Fruit fly (Drosophila melanogaster) whole organism, embryonic: ENCODE measurements around the gene CG14221.

Experiments
- Adf1 ChIP-seq: fragments of 200-800 bp; sonication (Bioruptor generic); IDR thresholded peaks from 2 replicates; pipeline ENCODE4 v1.3.6; 2022; ENCODE audit warnings: missing biosample characterization, missing genetic modification characterization
- CG10366 ChIP-seq: fragments of 200-800 bp; sonication (Bioruptor generic); IDR thresholded peaks from 2 replicates; pipeline ENCODE4 v1.3.6; 2022; ENCODE audit warnings: missing biosample characterization, missing genetic modification characterization
- CG11093 ChIP-seq: fragments of 200-800 bp; sonication (Bioruptor generic); IDR thresholded peaks from 3 replicates; pipeline ENCODE4 v1.3.6; 2022; ENCODE audit warnings: missing biosample characterization, missing genetic modification characterization
- CG18262 ChIP-seq: fragments of 200-800 bp; optimal IDR thresholded peaks from 3 replicates; lab custom pipeline; 2019; ENCODE audit warnings: missing biosample characterization, mild to moderate bottlenecking, missing genetic modification characterization, moderate library complexity
- CG2712 ChIP-seq: fragments of 200-800 bp; optimal IDR thresholded peaks from 3 replicates; lab custom pipeline; 2019; ENCODE audit warnings: missing biosample characterization, mild to moderate bottlenecking, missing genetic modification characterization, moderate library complexity
- CG31224 ChIP-seq: fragments of 200-800 bp; sonication (Bioruptor generic); IDR thresholded peaks from 2 replicates; pipeline ENCODE4 v1.3.6; 2022; ENCODE audit warnings: missing biosample characterization, missing genetic modification characterization
- CG32532 ChIP-seq: fragments of 200-800 bp; sonication (Bioruptor generic); IDR thresholded peaks from 2 replicates; pipeline ENCODE4 v1.3.6; 2022; ENCODE audit warnings: missing biosample characterization, missing genetic modification characterization
- CG34422 ChIP-seq: fragments of 200-800 bp; sonication (Bioruptor generic); IDR thresholded peaks from 3 replicates; pipeline ENCODE4 v1.3.6; 2022; ENCODE audit warnings: missing biosample characterization, missing genetic modification characterization
- CG3726 ChIP-seq: fragments of 200-800 bp; sonication (Bioruptor generic); IDR thresholded peaks from 3 replicates; pipeline ENCODE4, ENCODE4 v1.3.6; 2022; ENCODE audit warnings: missing biosample characterization, missing genetic modification characterization
- CG42726 ChIP-seq: fragments of 200-800 bp; sonication (Bioruptor generic); IDR thresholded peaks from 2 replicates; pipeline ENCODE4 v1.3.6; 2022; ENCODE audit warnings: missing biosample characterization, missing genetic modification characterization; ENCODE audit not compliant: partially characterized antibody
- CG7786 ChIP-seq: fragments of 200-800 bp; sonication (Bioruptor generic); optimal IDR thresholded peaks from 2 replicates; lab custom pipeline; 2016; ENCODE audit warnings: missing biosample characterization, missing genetic modification characterization
- CG8089 ChIP-seq: fragments of 200-800 bp; sonication (Bioruptor generic); optimal IDR thresholded peaks from 3 replicates; lab custom pipeline; 2016; ENCODE audit warnings: missing biosample characterization, missing genetic modification characterization
- CG8478 ChIP-seq: fragments of >200 bp; optimal IDR thresholded peaks from 2 replicates; lab custom pipeline; 2018
- CG9215 ChIP-seq: fragments of 200-800 bp; sonication (Bioruptor generic); IDR thresholded peaks from 2 replicates; pipeline ENCODE4 v1.3.6; 2022; ENCODE audit warnings: missing biosample characterization, missing genetic modification characterization
- Dek ChIP-seq: fragments of 200-800 bp; sonication (Bioruptor generic); optimal IDR thresholded peaks from 3 replicates; lab custom pipeline; 2019; ENCODE audit warnings: missing biosample characterization, mild to moderate bottlenecking, missing genetic modification characterization, moderate library complexity
- HLH4C ChIP-seq: fragments of 200-800 bp; sonication (Bioruptor generic); IDR thresholded peaks from 3 replicates; pipeline ENCODE4 v1.3.6; 2022; ENCODE audit warnings: missing biosample characterization, missing genetic modification characterization; ENCODE audit not compliant: partially characterized antibody
- HLH54F ChIP-seq: fragments of 200-800 bp; sonication (Bioruptor generic); optimal IDR thresholded peaks from 3 replicates; lab custom pipeline; 2016; ENCODE audit warnings: missing biosample characterization, missing genetic modification characterization
- Lim3 ChIP-seq: fragments of 200-800 bp; sonication (Bioruptor generic); IDR thresholded peaks from 2 replicates; pipeline ENCODE4 v1.3.6; 2022; ENCODE audit warnings: missing biosample characterization, missing genetic modification characterization
- Max ChIP-seq: fragments of 200-800 bp; sonication (Bioruptor generic); optimal IDR thresholded peaks from 2 replicates; lab custom pipeline; 2016; ENCODE audit warnings: missing biosample characterization, mild to moderate bottlenecking, missing genetic modification characterization
- NfI ChIP-seq: fragments of 200-800 bp; sonication (Bioruptor generic); optimal IDR thresholded peaks from 3 replicates; lab custom pipeline; 2018; ENCODE audit warnings: missing biosample characterization, mild to moderate bottlenecking, missing genetic modification characterization, moderate library complexity
- Rfx ChIP-seq: fragments of 200-800 bp; sonication (Bioruptor generic); IDR thresholded peaks from 2 replicates; pipeline ENCODE4 v1.3.6; 2022; ENCODE audit warnings: missing biosample characterization, missing genetic modification characterization
- Sox100B ChIP-seq: fragments of 200-800 bp; sonication (Bioruptor generic); optimal IDR thresholded peaks from 3 replicates; lab custom pipeline; 2018; ENCODE audit warnings: missing biosample characterization, mild to moderate bottlenecking, missing genetic modification characterization
- Sry-δ ChIP-seq: fragments of 200-800 bp; sonication (Bioruptor generic); optimal IDR thresholded peaks from 2 replicates; lab custom pipeline; 2016; ENCODE audit warnings: missing biosample characterization, missing genetic modification characterization
- TFAM ChIP-seq: fragments of 200-800 bp; sonication (Bioruptor generic); optimal IDR thresholded peaks from 2 replicates; lab custom pipeline; 2017; ENCODE audit warnings: missing biosample characterization, missing genetic modification characterization, inconsistent platforms
- Xbp1 ChIP-seq: fragments of 200-800 bp; sonication (Bioruptor generic); optimal IDR thresholded peaks from 3 replicates; lab custom pipeline; 2016; ENCODE audit warnings: missing biosample characterization, mild to moderate bottlenecking, missing genetic modification characterization
- az2 ChIP-seq: fragments of 200-800 bp; sonication (Bioruptor generic); optimal IDR thresholded peaks from 3 replicates; lab custom pipeline; 2016; ENCODE audit warnings: missing biosample characterization, missing genetic modification characterization
- chif ChIP-seq, 2 experiments: fragments of 200-800 bp; sonication (Bioruptor generic); optimal IDR thresholded peaks; 3 replicates each; lab custom pipeline; 2016; ENCODE audit warnings: missing biosample characterization in 2 of 2, missing genetic modification characterization in 2 of 2
- chm ChIP-seq: fragments of 200-800 bp; sonication (Bioruptor generic); IDR thresholded peaks from 2 replicates; pipeline ENCODE4 v1.3.6; 2022; ENCODE audit warnings: missing biosample characterization, missing genetic modification characterization
- ci ChIP-seq: fragments of 200-800 bp; sonication (Bioruptor generic); IDR thresholded peaks from 3 replicates; pipeline ENCODE4 v1.3.6; 2022; ENCODE audit warnings: missing biosample characterization, missing genetic modification characterization
- danr ChIP-seq: fragments of 200-800 bp; sonication (Bioruptor generic); IDR thresholded peaks from 2 replicates; pipeline ENCODE4 v1.3.6; 2022; ENCODE audit warnings: missing biosample characterization, missing genetic modification characterization
- eve ChIP-seq, 2 experiments: fragments of >200 bp; optimal IDR thresholded peaks; 2 replicates each; lab custom pipeline; 2017; ENCODE audit warnings: missing biosample characterization in 2 of 2, missing genetic modification characterization in 2 of 2
- fd102C ChIP-seq: fragments of 200-800 bp; sonication (Bioruptor generic); optimal IDR thresholded peaks from 2 replicates; lab custom pipeline; 2018; ENCODE audit warnings: missing biosample characterization, mild to moderate bottlenecking, missing genetic modification characterization, moderate library complexity
- fu2 ChIP-seq: fragments of 200-800 bp; sonication (Bioruptor generic); optimal IDR thresholded peaks from 2 replicates; lab custom pipeline; 2016; ENCODE audit warnings: missing biosample characterization, missing genetic modification characterization
- gfzf ChIP-seq: fragments of 200-800 bp; sonication (Bioruptor generic); optimal IDR thresholded peaks from 2 replicates; lab custom pipeline; 2016; ENCODE audit warnings: missing biosample characterization, mild to moderate bottlenecking, missing genetic modification characterization, moderate library complexity
- grau ChIP-seq: fragments of 200-800 bp; optimal IDR thresholded peaks from 3 replicates; lab custom pipeline; 2019; ENCODE audit warnings: missing biosample characterization, mild to moderate bottlenecking, missing genetic modification characterization, moderate library complexity
- h ChIP-seq: fragments of >200 bp; optimal IDR thresholded peaks from 2 replicates; lab custom pipeline; 2017
- ind ChIP-seq: fragments of 200-800 bp; sonication (Bioruptor generic); optimal IDR thresholded peaks from 3 replicates; lab custom pipeline; 2016; ENCODE audit warnings: missing biosample characterization, missing genetic modification characterization
- nau ChIP-seq: fragments of 200-800 bp; sonication (Bioruptor generic); optimal IDR thresholded peaks from 3 replicates; lab custom pipeline; 2017; ENCODE audit warnings: missing biosample characterization, mild to moderate bottlenecking, missing genetic modification characterization, missing genetic modification reagents
- sim ChIP-seq: fragments of 200-800 bp; sonication (Bioruptor generic); IDR thresholded peaks from 2 replicates; pipeline ENCODE4 v1.3.6; 2022; ENCODE audit warnings: missing biosample characterization, missing genetic modification characterization
- tio ChIP-seq: fragments of 200-800 bp; sonication (Bioruptor generic); optimal IDR thresholded peaks from 2 replicates; lab custom pipeline; 2017; ENCODE audit warnings: missing biosample characterization, missing genetic modification characterization, inconsistent platforms
- twi ChIP-seq: fragments of 200-800 bp; optimal IDR thresholded peaks from 2 replicates; lab custom pipeline; 2019; ENCODE audit warnings: missing biosample characterization, mild to moderate bottlenecking, missing genetic modification characterization, moderate library complexity
- unc-4 ChIP-seq: fragments of 200-800 bp; sonication (Bioruptor generic); IDR thresholded peaks from 2 replicates; pipeline ENCODE4 v1.3.6; 2022; ENCODE audit warnings: missing biosample characterization, missing genetic modification characterization; ENCODE audit not compliant: partially characterized antibody
- usp ChIP-seq: fragments of >200 bp; optimal IDR thresholded peaks from 2 replicates; lab custom pipeline; 2017; ENCODE audit warnings: missing biosample characterization, missing genetic modification characterization
- vvl ChIP-seq: fragments of 200-800 bp; sonication (Bioruptor generic); IDR thresholded peaks from 2 replicates; pipeline ENCODE4 v1.3.6; 2022; ENCODE audit warnings: missing biosample characterization, missing genetic modification characterization
- zen ChIP-seq: fragments of 200-800 bp; sonication (Bioruptor generic); optimal IDR thresholded peaks from 3 replicates; lab custom pipeline; 2018; ENCODE audit warnings: missing biosample characterization, mild to moderate bottlenecking, missing genetic modification characterization, moderate library complexity

The CG14221 gene

DNA sequence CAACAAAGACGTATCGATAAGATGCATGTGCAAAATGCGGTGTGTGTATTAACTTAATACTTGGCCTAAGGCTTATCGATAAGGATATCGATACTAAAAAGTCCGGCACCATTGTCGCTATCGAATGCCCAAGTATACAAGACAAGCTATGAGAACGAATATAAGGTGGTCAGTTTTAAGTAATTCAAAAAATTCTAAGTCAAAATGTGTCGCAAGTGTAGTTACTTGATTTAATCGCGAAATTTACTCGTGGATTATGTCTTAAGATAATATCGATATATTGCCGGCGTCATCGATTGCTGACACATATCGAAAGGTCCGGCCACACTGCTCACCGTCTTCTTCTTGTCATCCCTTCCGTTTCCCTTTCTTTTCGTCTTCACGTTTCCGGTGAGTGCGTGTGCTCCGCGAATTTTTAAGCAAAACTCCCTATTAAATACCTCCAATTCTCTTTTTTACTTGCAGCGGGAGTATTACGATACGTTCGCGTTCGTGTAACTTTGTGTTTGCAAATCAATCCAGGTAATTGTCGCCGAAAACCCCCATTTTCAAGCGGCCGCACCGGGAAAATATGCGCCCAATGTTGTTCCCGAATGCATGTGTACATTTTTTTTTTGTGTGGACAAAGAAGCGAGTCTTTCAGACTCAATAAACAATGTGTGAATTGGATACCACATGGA, 23.2 kb downstream of the CG14221 start, which contains the start of gene RpS10b (continued):
- peak; percentile 90 for TF ChIP-seq chm (GFP tag; lab: Robert Waterston, UW)
- TF ChIP-seq CG2712 (tag; lab: Kevin White, UChicago): peak; percentile 74
- TF ChIP-seq CG3726 (GFP tag; lab: Robert Waterston, UW): peak; percentile 66; the same call in 2 of the 3 replicates
- peak in 1 of 2 experiments; percentile 96 for TF ChIP-seq eve (GFP tag; optimal IDR thresholded peaks at IDR 0.05; lab: Kevin White, UChicago)
- peak; percentile 87 for TF ChIP-seq Max (GFP tag; lab: Kevin White, UChicago)
- peak; percentile 95 for TF ChIP-seq NfI (GFP tag; lab: Kevin White, UChicago)
- TF ChIP-seq CG32532 (GFP tag; lab: Robert Waterston, UW): peak; percentile 96
- TF ChIP-seq HLH4C (GFP tag; lab: Robert Waterston, UW): peak; percentile 95
- no peak for TF ChIP-seq Lim3 (GFP tag; lab: Robert Waterston, UW)
- peak; percentile 80 for TF ChIP-seq Rfx
- TF ChIP-seq HLH54F: peak; percentile 85
- peak; percentile 68 for TF ChIP-seq TFAM (GFP tag; lab: Kevin White, UChicago)
- peak; percentile 79 for TF ChIP-seq fd102C (GFP tag; lab: Kevin White, UChicago)
- TF ChIP-seq unc-4 (GFP tag; lab: Robert Waterston, UW): peak; percentile 88
- peak; percentile 68 for TF ChIP-seq zen (tag; lab: Kevin White, UChicago)
- peak; percentile 91 for TF ChIP-seq CG8089
- no peak for TF ChIP-seq CG11093 (GFP tag; lab: Robert Waterston, UW)
- TF ChIP-seq danr (GFP tag; lab: Robert Waterston, UW): peak; percentile 32; the same call in 1 of the 2 replicates
- TF ChIP-seq Sox100B: peak; percentile 95
- no peak for TF ChIP-seq usp (GFP tag; lab: Kevin White, UChicago)
- TF ChIP-seq h (lab: Kevin White, UChicago): no peak
- peak; percentile 68 for TF ChIP-seq Xbp1 (GFP tag; lab: Kevin White, UChicago)
- peak; percentile 59 for TF ChIP-seq CG31224 (GFP tag; lab: Robert Waterston, UW)
- TF ChIP-seq Sry-δ (GFP tag; lab: Kevin White, UChicago): peak; percentile 95
- TF ChIP-seq sim (GFP tag; lab: Robert Waterston, UW): peak; percentile 80
- peak; percentile 62 for TF ChIP-seq gfzf (GFP tag; lab: Kevin White, UChicago)
- peak; percentile 96 for TF ChIP-seq ci (GFP tag; lab: Robert Waterston, UW)
- TF ChIP-seq grau (tag; lab: Kevin White, UChicago): peak; percentile 81
- peak; percentile 96 for TF ChIP-seq nau (GFP tag; lab: Kevin White, UChicago)
- TF ChIP-seq fu2: peak; percentile 82
- TF ChIP-seq tio (GFP tag; lab: Kevin White, UChicago): peak; percentile 62
- TF ChIP-seq Adf1 (GFP tag; lab: Robert Waterston, UW): peak; percentile 32; the same call in 1 of the 2 replicates
- peak; percentile 81 for TF ChIP-seq CG7786 (GFP tag; lab: Kevin White, UChicago)
- peak; percentile 72 for TF ChIP-seq ind (GFP tag; lab: Kevin White, UChicago)
- TF ChIP-seq chif (GFP tag; optimal IDR thresholded peaks at IDR 0.05; lab: Kevin White, UChicago): peak; percentile 63 to 89
- peak; percentile 82 for TF ChIP-seq CG18262 (tag; lab: Kevin White, UChicago)
- peak; percentile 77 for TF ChIP-seq CG42726
- TF ChIP-seq CG34422 (GFP tag; lab: Robert Waterston, UW): peak; percentile 84
- TF ChIP-seq twi (tag; lab: Kevin White, UChicago): peak; percentile 76
- TF ChIP-seq CG8478 (lab: Kevin White, UChicago): no peak
- TF ChIP-seq CG10366 (GFP tag; lab: Robert Waterston, UW): peak; percentile 71
- peak; percentile 42 for TF ChIP-seq CG9215
- TF ChIP-seq Dek: peak; percentile 56
- peak; percentile 76 for TF ChIP-seq vvl
- peak; percentile 67 for TF ChIP-seq az2
